Worm (Caenorhabditis elegans): ENCODE results near the gene tex-2.

DNA sequence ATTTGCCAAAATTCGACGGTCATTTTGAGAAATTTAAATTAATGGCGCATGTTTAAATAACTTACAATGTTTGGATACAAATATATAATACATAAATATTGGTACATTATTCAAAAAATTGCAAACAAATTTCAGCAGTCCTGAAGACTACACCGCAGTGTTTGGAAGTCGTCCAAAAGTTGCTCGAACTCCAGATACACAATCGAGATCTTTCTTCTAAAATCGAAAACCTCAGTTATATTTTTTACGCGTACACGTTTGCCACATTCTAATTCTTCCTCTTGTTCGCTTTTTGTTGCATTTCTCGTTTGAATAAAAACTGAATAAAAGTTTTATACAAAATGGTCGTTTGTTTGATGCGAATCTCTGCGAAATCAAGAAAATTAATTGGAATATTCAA, 30.8 kb upstream of the tex-2 start, which contains the start of gene tsp-18:
- TF ChIP-seq snpc-4 (tag; optimal IDR thresholded peaks at IDR 0.05): no peak
- no peak for TF ChIP-seq nhr-237 (tag; optimal IDR thresholded peaks at IDR 0.05)
- no peak for TF ChIP-seq tra-1 (GFP tag; IDR thresholded peaks at IDR 0.05)
- TF ChIP-seq unc-39 (tag; optimal IDR thresholded peaks at IDR 0.05): no peak
- TF ChIP-seq ama-1 (optimal IDR thresholded peaks at IDR 0.05): no peak
- no peak for TF ChIP-seq pha-4 (GFP tag; IDR thresholded peaks at IDR 0.05)
- no peak for TF ChIP-seq pha-4 (tag; optimal IDR thresholded peaks at IDR 0.05)
- TF ChIP-seq lin-13 (GFP tag; optimal IDR thresholded peaks at IDR 0.05): no peak

Data from whole organism, L4 larva.